Worm (Caenorhabditis elegans): Measurements from ENCODE around the gene ccdc-55.

ccdc-55 gene

DNA sequence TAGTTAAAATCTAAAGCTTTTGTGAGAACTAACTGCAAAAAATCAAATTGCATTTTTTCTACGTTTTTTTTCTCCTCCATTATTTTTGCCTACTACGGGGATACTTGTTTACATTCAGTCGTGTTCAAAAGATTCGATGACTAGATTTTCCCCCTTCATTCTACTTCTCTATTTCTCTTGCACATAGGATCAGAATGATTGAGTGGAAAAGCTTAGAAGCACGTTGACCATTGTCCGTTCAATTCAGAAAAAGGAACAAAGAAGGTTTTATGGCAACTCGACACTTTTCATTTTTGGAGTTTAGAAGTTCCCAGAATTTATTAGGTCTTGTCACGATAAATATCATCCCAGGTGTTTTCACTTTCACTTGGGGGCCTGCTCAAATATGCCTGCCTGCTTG lies 31.4 kb downstream of the ccdc-55 start:
- TF ChIP-seq rcor-1 (GFP tag; IDR thresholded peaks at IDR 0.05) (no peak), ceh-27 (GFP tag; optimal IDR thresholded peaks at IDR 0.05) (no peak), F10E7.11 (tag; optimal IDR thresholded peaks at IDR 0.05) (no peak)

ce11 chrIII:4134059-4134458 lies 34.5 kb downstream of the ccdc-55 start:
- TF ChIP-seq rec-8 (tag; optimal IDR thresholded peaks at IDR 0.05) = no peak
- TF ChIP-seq nhr-179 (tag; optimal IDR thresholded peaks at IDR 0.05) = no peak
- peak; percentile 88 for TF ChIP-seq zfh-2 (GFP tag; conservative IDR thresholded peaks at IDR 0.05)
- no peak for TF ChIP-seq F33H1.4 (GFP tag; IDR thresholded peaks at IDR 0.05)
- no peak for TF ChIP-seq attf-5 (GFP tag; optimal IDR thresholded peaks at IDR 0.05)
- no peak for TF ChIP-seq D2030.7 (GFP tag; IDR thresholded peaks at IDR 0.05)
- TF ChIP-seq attf-6 (GFP tag; IDR thresholded peaks at IDR 0.05) = no peak
- no peak for TF ChIP-seq let-526 (GFP tag; IDR thresholded peaks at IDR 0.05)
- no peak for TF ChIP-seq mes-4 (tag; optimal IDR thresholded peaks at IDR 0.05)
- 0 out of 2 replicates have a peak, but pooled peaks have one; percentile 58 for TF ChIP-seq bed-2 (GFP tag; IDR thresholded peaks at IDR 0.05)
- TF ChIP-seq egrh-3 (GFP tag; IDR thresholded peaks at IDR 0.05) = peak; percentile 58; the same call in 1 of the 2 replicates
- no peak for TF ChIP-seq Y53F4B.3 (GFP tag; IDR thresholded peaks at IDR 0.05)
- no peak for TF ChIP-seq atf-7 (tag; optimal IDR thresholded peaks at IDR 0.05)

- no peak for TF ChIP-seq let-526 (GFP tag; IDR thresholded peaks at IDR 0.05)
- peak; percentile 59 for TF ChIP-seq nfyb-1 (GFP tag; IDR thresholded peaks at IDR 0.05)
- no peak for TF ChIP-seq F22D6.2 (tag; optimal IDR thresholded peaks at IDR 0.05)
- no peak for TF ChIP-seq ztf-28 (GFP tag; IDR thresholded peaks at IDR 0.05)
- no peak for TF ChIP-seq ceh-100 (GFP tag; IDR thresholded peaks at IDR 0.05)
These were observed 36.6 kb downstream of the ccdc-55 start for ce11 chrIII:4131814-4132555.

ce11 chrIII:4123900-4124299 lies 44.7 kb downstream of the ccdc-55 start:
- TF ChIP-seq unc-130 (GFP tag; optimal IDR thresholded peaks at IDR 0.05) = no peak
- TF ChIP-seq hmg-1.2 (GFP tag; IDR thresholded peaks at IDR 0.05) = peak; percentile 51
- no peak for TF ChIP-seq dpff-1 (tag; optimal IDR thresholded peaks at IDR 0.05)

DNA sequence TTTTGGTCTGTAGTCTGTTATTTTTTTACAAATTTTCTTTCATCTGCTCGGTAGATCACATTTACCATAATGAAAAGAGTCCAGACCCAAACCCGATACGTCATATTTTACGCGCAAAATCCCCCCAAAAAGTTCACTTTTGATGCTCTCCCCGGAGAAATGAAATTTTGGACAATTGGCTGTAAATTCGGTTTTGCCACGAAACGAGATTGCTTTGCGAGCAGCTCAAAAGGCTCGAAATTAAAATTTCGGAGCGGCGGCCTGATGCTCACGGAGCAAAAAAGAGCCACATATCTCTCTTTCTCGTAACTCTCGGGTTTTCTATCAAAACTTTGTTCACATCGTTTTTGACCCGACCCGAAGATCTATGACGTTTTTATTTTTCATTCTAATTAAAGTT lies 45.3 kb downstream of the ccdc-55 start:
- TF ChIP-seq ets-4 (GFP tag; optimal IDR thresholded peaks at IDR 0.05) (no peak), fkh-3 (tag; optimal IDR thresholded peaks at IDR 0.05) (no peak), ceh-27 (GFP tag; optimal IDR thresholded peaks at IDR 0.05) (no peak), ztf-6 (GFP tag; IDR thresholded peaks at IDR 0.05) (no peak), athp-1 (tag; optimal IDR thresholded peaks at IDR 0.05) (no peak), lin-40 (tag; optimal IDR thresholded peaks at IDR 0.05) (no peak), lsl-1 (GFP tag; optimal IDR thresholded peaks at IDR 0.05) (no peak), him-1 (tag; optimal IDR thresholded peaks at IDR 0.05) (no peak), C06A6.2 (GFP tag; conservative IDR thresholded peaks at IDR 0.05) (no peak), C17E4.6 (GFP tag; IDR thresholded peaks at IDR 0.05) (no peak), dpff-1 (tag; optimal IDR thresholded peaks at IDR 0.05) (no peak), let-607 (tag; optimal IDR thresholded peaks at IDR 0.05) (no peak), F57C9.4 (tag; optimal IDR thresholded peaks at IDR 0.05) (no peak), K11D2.4 (GFP tag; IDR thresholded peaks at IDR 0.05) (no peak), egrh-3 (GFP tag; IDR thresholded peaks at IDR 0.05) (no peak), cebp-2 (GFP tag; IDR thresholded peaks at IDR 0.05) (no peak), let-526 (GFP tag; IDR thresholded peaks at IDR 0.05) (no peak), hmg-1.2 (GFP tag; IDR thresholded peaks at IDR 0.05) (no peak), bed-1 (GFP tag; IDR thresholded peaks at IDR 0.05) (no peak)

All from whole organism, young adult.